Fruit fly (Drosophila melanogaster) whole organism, wandering third instar larva: ENCODE data around the gene Smox.

ENCODE experiments used
- Dfd ChIP-seq: fragments of >200 bp; optimal IDR thresholded peaks from 2 replicates; lab custom pipeline; 2017; ENCODE audit warnings: missing biosample characterization, missing genetic modification characterization
- Myc ChIP-seq: fragments of >200 bp; optimal IDR thresholded peaks from 2 replicates; lab custom pipeline; 2017

DNA sequence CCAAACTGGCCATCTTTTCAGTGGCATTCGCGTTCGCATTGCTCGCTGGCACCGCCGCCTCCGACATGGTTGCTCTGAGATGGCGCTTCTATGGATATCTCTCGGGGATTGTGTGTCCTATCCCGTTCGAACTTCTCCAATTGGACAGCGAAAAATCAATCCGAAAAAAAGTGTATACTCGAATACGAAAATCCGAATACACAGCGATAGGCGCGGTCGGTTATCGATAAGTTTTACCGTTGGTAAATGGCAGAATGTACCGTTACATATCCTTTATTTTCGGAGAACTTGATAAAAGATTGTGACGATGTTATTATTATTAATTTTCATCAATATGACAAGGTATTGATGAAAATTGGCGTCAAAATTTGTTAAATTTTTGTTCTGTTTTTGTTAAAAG, 10.0 kb upstream of the Smox start, which contains the start of gene Gbeta5:
- TF ChIP-seq Myc (lab: Kevin White, UChicago) (no peak), Dfd (GFP tag; lab: Kevin White, UChicago) (no peak)
